Fruit fly (Drosophila melanogaster) whole organism, embryonic: ENCODE measurements around the gene bib.

Experiments
- Atf3 ChIP-seq: fragments of 200-800 bp; sonication (Bioruptor generic); optimal IDR thresholded peaks from 3 replicates; lab custom pipeline; 2016; ENCODE audit warnings: missing biosample characterization, missing genetic modification characterization
- Bteb2 ChIP-seq: fragments of 200-800 bp; sonication (Bioruptor generic); optimal IDR thresholded peaks from 2 replicates; lab custom pipeline; 2016; ENCODE audit warnings: missing biosample characterization, missing genetic modification characterization
- CG10274 ChIP-seq: fragments of 200-800 bp; sonication (Bioruptor generic); optimal IDR thresholded peaks from 3 replicates; lab custom pipeline; 2017; ENCODE audit warnings: missing biosample characterization, mild to moderate bottlenecking, missing genetic modification characterization
- CG10543 ChIP-seq: fragments of 200-800 bp; sonication (Bioruptor generic); optimal IDR thresholded peaks from 3 replicates; lab custom pipeline; 2017; ENCODE audit warnings: missing biosample characterization, mild to moderate bottlenecking, missing genetic modification characterization, moderate library complexity
- CG11456 ChIP-seq: fragments of 200-800 bp; sonication (Bioruptor generic); IDR thresholded peaks from 3 replicates; pipeline ENCODE4 v1.3.6; 2022; ENCODE audit warnings: missing biosample characterization, missing genetic modification characterization
- CG14441 ChIP-seq: fragments of 200-800 bp; sonication (Bioruptor generic); IDR thresholded peaks from 2 replicates; pipeline ENCODE4 v1.3.6; 2022; ENCODE audit warnings: missing biosample characterization, missing genetic modification characterization
- CG14710 ChIP-seq: fragments of 200-800 bp; sonication (Bioruptor generic); optimal IDR thresholded peaks from 3 replicates; lab custom pipeline; 2019; ENCODE audit warnings: missing biosample characterization, mild to moderate bottlenecking, missing genetic modification characterization, moderate library complexity
- CG15601 ChIP-seq: fragments of 200-800 bp; sonication (Bioruptor generic); optimal IDR thresholded peaks from 3 replicates; lab custom pipeline; 2019; ENCODE audit warnings: missing biosample characterization, mild to moderate bottlenecking, missing genetic modification characterization, moderate library complexity
- CG17328 ChIP-seq: fragments of 200-800 bp; sonication (Bioruptor generic); IDR thresholded peaks from 2 replicates; pipeline ENCODE4 v1.3.6; 2022; ENCODE audit warnings: missing biosample characterization, missing genetic modification characterization
- CG18262 ChIP-seq: fragments of 200-800 bp; optimal IDR thresholded peaks from 3 replicates; lab custom pipeline; 2019; ENCODE audit warnings: missing biosample characterization, mild to moderate bottlenecking, missing genetic modification characterization, moderate library complexity
- CG18764 ChIP-seq: fragments of 200-800 bp; sonication (Bioruptor generic); optimal IDR thresholded peaks from 3 replicates; lab custom pipeline; 2016; ENCODE audit warnings: missing biosample characterization, missing genetic modification characterization
- CG30020 ChIP-seq: fragments of 200-800 bp; optimal IDR thresholded peaks from 2 replicates; lab custom pipeline; 2019; ENCODE audit warnings: missing biosample characterization, mild to moderate bottlenecking, missing genetic modification characterization, moderate library complexity
- CG3065 ChIP-seq: fragments of 200-800 bp; sonication (Bioruptor generic); optimal IDR thresholded peaks from 2 replicates; lab custom pipeline; 2016; ENCODE audit warnings: missing biosample characterization, missing genetic modification characterization
- CG4707 ChIP-seq: fragments of 200-800 bp; sonication (Bioruptor generic); optimal IDR thresholded peaks from 2 replicates; lab custom pipeline; 2018; ENCODE audit warnings: missing biosample characterization, mild to moderate bottlenecking, missing genetic modification characterization, moderate library complexity
- CG4730 ChIP-seq: fragments of 200-800 bp; sonication (Bioruptor generic); IDR thresholded peaks from 2 replicates; pipeline ENCODE4 v1.3.6; 2022; ENCODE audit warnings: missing biosample characterization, missing genetic modification characterization
- CG4820 ChIP-seq: fragments of 200-800 bp; sonication (Bioruptor generic); optimal IDR thresholded peaks from 3 replicates; lab custom pipeline; 2016; ENCODE audit warnings: missing biosample characterization, missing genetic modification characterization
- CG4854 ChIP-seq: fragments of 200-800 bp; sonication (Bioruptor generic); optimal IDR thresholded peaks from 2 replicates; lab custom pipeline; 2016; ENCODE audit warnings: missing biosample characterization, missing genetic modification characterization, inconsistent platforms
- CG5245 ChIP-seq: fragments of 200-800 bp; sonication (Bioruptor generic); optimal IDR thresholded peaks from 3 replicates; lab custom pipeline; 2016; ENCODE audit warnings: missing biosample characterization, missing genetic modification characterization
- CG6654 ChIP-seq: fragments of 200-800 bp; sonication (Bioruptor generic); optimal IDR thresholded peaks from 2 replicates; lab custom pipeline; 2017; ENCODE audit warnings: missing biosample characterization, mild to moderate bottlenecking, missing genetic modification characterization
- CG6813 ChIP-seq: fragments of 200-800 bp; sonication (Bioruptor generic); optimal IDR thresholded peaks from 2 replicates; lab custom pipeline; 2017; ENCODE audit warnings: missing biosample characterization, missing genetic modification characterization, mild to moderate bottlenecking, moderate library complexity, missing genetic modification reagents
- CG8290 ChIP-seq, 3 experiments: fragments of 200-800 bp; sonication (Bioruptor generic); optimal IDR thresholded peaks; 2 replicates each; lab custom pipeline; 2016 to 2019; ENCODE audit warnings: missing biosample characterization in 3 of 3, missing genetic modification characterization in 3 of 3, mild to moderate bottlenecking in 2 of 3, moderate library complexity in 1 of 3
- CG9609 ChIP-seq: fragments of 200-800 bp; sonication (Bioruptor generic); optimal IDR thresholded peaks from 3 replicates; lab custom pipeline; 2016; ENCODE audit warnings: missing biosample characterization, missing genetic modification characterization
- CG9727 ChIP-seq: fragments of 200-800 bp; sonication (Bioruptor generic); optimal IDR thresholded peaks from 3 replicates; lab custom pipeline; 2017; ENCODE audit warnings: missing biosample characterization, mild to moderate bottlenecking, missing genetic modification characterization
- Eip74EF ChIP-seq, 2 experiments: fragments of 200-800 bp in 1 of 2; fragments of >200 bp in 1 of 2; sonication (Bioruptor generic) in 1 of 2; optimal IDR thresholded peaks; 2 replicates each; lab custom pipeline; 2017 to 2019; ENCODE audit warnings: missing biosample characterization in 2 of 2, missing genetic modification characterization in 2 of 2, mild to moderate bottlenecking in 1 of 2, moderate library complexity in 1 of 2
- HmgZ ChIP-seq: fragments of 200-800 bp; sonication (Bioruptor generic); optimal IDR thresholded peaks from 2 replicates; lab custom pipeline; 2018; ENCODE audit warnings: missing biosample characterization, mild to moderate bottlenecking, missing genetic modification characterization
- Hr78 ChIP-seq, 2 experiments: fragments of 200-800 bp in 1 of 2; fragments of >200 bp in 1 of 2; sonication (Bioruptor generic) in 1 of 2; optimal IDR thresholded peaks; 2 replicates each; lab custom pipeline; 2017 to 2019; ENCODE audit warnings: missing biosample characterization in 2 of 2, missing genetic modification characterization in 2 of 2, mild to moderate bottlenecking in 1 of 2, moderate library complexity in 1 of 2
- Nf-YB ChIP-seq: fragments of 200-800 bp; sonication (Bioruptor generic); optimal IDR thresholded peaks from 3 replicates; lab custom pipeline; 2019; ENCODE audit warnings: missing biosample characterization, mild to moderate bottlenecking, missing genetic modification characterization, moderate library complexity
- Opbp ChIP-seq: fragments of 200-800 bp; sonication (Bioruptor generic); IDR thresholded peaks from 3 replicates; pipeline ENCODE4 v1.3.6; 2022; ENCODE audit warnings: missing biosample characterization, missing genetic modification characterization; ENCODE audit not compliant: partially characterized antibody
- Taf1 ChIP-seq: fragments of 200-800 bp; sonication (Bioruptor generic); IDR thresholded peaks from 2 replicates; pipeline ENCODE4 v1.3.6; 2022; ENCODE audit warnings: missing biosample characterization, missing genetic modification characterization
- Vsx1 ChIP-seq: fragments of 200-800 bp; sonication (Bioruptor generic); optimal IDR thresholded peaks from 2 replicates; lab custom pipeline; 2017; ENCODE audit warnings: missing biosample characterization, mild to moderate bottlenecking, missing genetic modification characterization, missing genetic modification reagents
- YL-1 ChIP-seq: fragments of 200-800 bp; sonication (Bioruptor generic); optimal IDR thresholded peaks from 3 replicates; lab custom pipeline; 2017; ENCODE audit warnings: missing biosample characterization, mild to moderate bottlenecking, missing genetic modification characterization
- ato ChIP-seq: fragments of 200-800 bp; sonication (Bioruptor generic); IDR thresholded peaks from 2 replicates; pipeline ENCODE4 v1.3.6; 2022; ENCODE audit warnings: missing biosample characterization, missing genetic modification characterization; ENCODE audit not compliant: partially characterized antibody
- cad ChIP-seq: fragments of >200 bp; optimal IDR thresholded peaks from 2 replicates; lab custom pipeline; 2017; ENCODE audit warnings: missing biosample characterization, missing genetic modification characterization
- cato ChIP-seq: fragments of 200-800 bp; sonication (Bioruptor generic); optimal IDR thresholded peaks from 2 replicates; lab custom pipeline; 2016; ENCODE audit warnings: missing biosample characterization, missing genetic modification characterization, borderline replicate concordance
- crol ChIP-seq: fragments of 200-800 bp; sonication (Bioruptor generic); IDR thresholded peaks from 2 replicates; pipeline ENCODE4 v1.3.6; 2022; ENCODE audit warnings: missing biosample characterization, missing genetic modification characterization
- ems ChIP-seq: fragments of 200-800 bp; sonication (Bioruptor generic); optimal IDR thresholded peaks from 3 replicates; lab custom pipeline; 2016; ENCODE audit warnings: missing biosample characterization, missing genetic modification characterization
- fd102C ChIP-seq: fragments of 200-800 bp; sonication (Bioruptor generic); optimal IDR thresholded peaks from 2 replicates; lab custom pipeline; 2018; ENCODE audit warnings: missing biosample characterization, mild to moderate bottlenecking, missing genetic modification characterization, moderate library complexity
- gfzf ChIP-seq: fragments of 200-800 bp; sonication (Bioruptor generic); optimal IDR thresholded peaks from 2 replicates; lab custom pipeline; 2016; ENCODE audit warnings: missing biosample characterization, mild to moderate bottlenecking, missing genetic modification characterization, moderate library complexity
- jumu ChIP-seq: fragments of 200-800 bp; sonication (Bioruptor generic); optimal IDR thresholded peaks from 3 replicates; lab custom pipeline; 2016; ENCODE audit warnings: missing biosample characterization, missing genetic modification characterization
- odd ChIP-seq: fragments of 200-800 bp; sonication (Bioruptor generic); optimal IDR thresholded peaks from 2 replicates; lab custom pipeline; 2017; ENCODE audit warnings: missing biosample characterization, mild to moderate bottlenecking, missing genetic modification characterization
- otp ChIP-seq: fragments of 200-800 bp; sonication (Bioruptor generic); IDR thresholded peaks from 3 replicates; pipeline ENCODE4, ENCODE4 v1.3.6; 2022; ENCODE audit warnings: missing biosample characterization, missing genetic modification characterization
- shn ChIP-seq: fragments of 200-800 bp; sonication (Bioruptor generic); optimal IDR thresholded peaks from 3 replicates; lab custom pipeline; 2016; ENCODE audit warnings: missing biosample characterization, missing genetic modification characterization
- sim ChIP-seq: fragments of 200-800 bp; sonication (Bioruptor generic); IDR thresholded peaks from 2 replicates; pipeline ENCODE4 v1.3.6; 2022; ENCODE audit warnings: missing biosample characterization, missing genetic modification characterization
- sna ChIP-seq: fragments of 200-800 bp; sonication (Bioruptor generic); IDR thresholded peaks from 2 replicates; pipeline ENCODE4 v1.3.6; 2022; ENCODE audit warnings: missing biosample characterization, missing genetic modification characterization; ENCODE audit not compliant: partially characterized antibody
- tgo ChIP-seq: fragments of 200-800 bp; sonication (Bioruptor generic); IDR thresholded peaks from 3 replicates; pipeline ENCODE4 v1.3.6; 2022; ENCODE audit warnings: missing biosample characterization, missing genetic modification characterization
- tll ChIP-seq, 2 experiments: fragments of 200-800 bp in 1 of 2; fragments of >200 bp in 1 of 2; sonication (Bioruptor generic) in 1 of 2; optimal IDR thresholded peaks; 2 replicates each; lab custom pipeline; 2017 to 2019; ENCODE audit warnings: missing biosample characterization in 2 of 2, missing genetic modification characterization in 2 of 2, mild to moderate bottlenecking in 1 of 2, moderate library complexity in 1 of 2
- z ChIP-seq: fragments of 200-800 bp; sonication (Bioruptor generic); IDR thresholded peaks from 3 replicates; pipeline ENCODE4 v1.3.6; 2022; ENCODE audit warnings: missing biosample characterization, missing genetic modification characterization
- zen ChIP-seq: fragments of 200-800 bp; sonication (Bioruptor generic); optimal IDR thresholded peaks from 3 replicates; lab custom pipeline; 2018; ENCODE audit warnings: missing biosample characterization, mild to moderate bottlenecking, missing genetic modification characterization, moderate library complexity

bib gene

DNA sequence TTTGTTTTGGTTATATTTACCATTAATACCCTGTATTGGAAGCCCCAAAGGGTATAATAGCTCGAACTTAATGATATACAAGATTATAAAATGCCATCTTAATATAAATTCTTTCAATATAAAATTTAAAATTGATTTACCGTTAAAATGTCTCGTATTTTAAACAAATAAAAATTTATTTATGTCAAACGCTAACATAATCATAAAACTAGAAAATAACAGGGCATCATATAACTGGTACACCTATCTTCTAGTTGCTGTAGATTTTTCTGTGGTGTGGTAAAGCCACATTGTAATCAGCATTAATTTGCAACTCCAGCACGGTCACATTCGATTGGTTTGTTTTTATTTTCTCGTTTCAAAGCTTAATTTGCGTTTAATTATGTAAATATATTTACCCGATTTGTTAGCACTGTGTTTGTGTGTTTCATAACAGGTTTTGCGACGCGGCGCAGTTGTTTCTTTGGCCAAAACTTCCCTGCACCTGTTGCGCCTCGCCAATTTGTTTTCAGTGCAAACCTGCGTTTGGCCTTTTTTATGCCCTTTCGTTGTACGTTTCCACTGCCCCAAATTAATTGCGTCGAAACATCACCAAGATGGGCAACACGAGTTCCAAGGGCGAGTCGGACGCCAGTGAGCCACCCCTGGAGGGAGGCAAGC lies 27.3 kb upstream of the bib start, which contains the start of the genes CG4658 and CG5846 (continued):
- peak; percentile 84 for TF ChIP-seq fd102C
- peak in 1 of 2 experiments; percentile 93 for TF ChIP-seq Eip74EF (GFP tag; optimal IDR thresholded peaks at IDR 0.05; lab: Kevin White, UChicago)
- TF ChIP-seq Taf1 (GFP tag; lab: Robert Waterston, UW) = peak; percentile 85
- TF ChIP-seq jumu (GFP tag; lab: Kevin White, UChicago) = peak; percentile 57
- peak; percentile 79 for TF ChIP-seq shn
- TF ChIP-seq ems (GFP tag; lab: Kevin White, UChicago) = peak; percentile 80
- peak; percentile 45 for TF ChIP-seq CG6654 (GFP tag; lab: Kevin White, UChicago)
- TF ChIP-seq CG4730 = peak; percentile 92
- TF ChIP-seq HmgZ (tag; lab: Kevin White, UChicago) = peak; percentile 94
- TF ChIP-seq gfzf (GFP tag; lab: Kevin White, UChicago) = peak; percentile 81
- TF ChIP-seq CG10543 = peak; percentile 74
- peak; percentile 89 for TF ChIP-seq odd (GFP tag; lab: Kevin White, UChicago)
- TF ChIP-seq tll (GFP tag; optimal IDR thresholded peaks at IDR 0.05; lab: Kevin White, UChicago) = peak in 1 of 2 experiments; percentile 54
- peak; percentile 91 for TF ChIP-seq YL-1 (GFP tag; lab: Kevin White, UChicago)
- peak; percentile 64 for TF ChIP-seq CG4707 (GFP tag; lab: Kevin White, UChicago)
- TF ChIP-seq Atf3 = peak; percentile 68
- peak; percentile 89 for TF ChIP-seq CG8290 (GFP tag; optimal IDR thresholded peaks at IDR 0.05; lab: Kevin White, UChicago)
- TF ChIP-seq CG8290 (tag; optimal IDR thresholded peaks at IDR 0.05; lab: Kevin White, UChicago) = no peak
- peak; percentile 91 for TF ChIP-seq CG15601
- TF ChIP-seq CG30020 (tag; lab: Kevin White, UChicago) = peak; percentile 78
- TF ChIP-seq CG14710 = peak; percentile 96
- TF ChIP-seq Nf-YB = peak; percentile 83
- peak; percentile 79 for TF ChIP-seq CG6813 (GFP tag; lab: Kevin White, UChicago)
- TF ChIP-seq CG14441 (GFP tag; lab: Robert Waterston, UW) = peak; percentile 94
- no peak for TF ChIP-seq sna (GFP tag; lab: Robert Waterston, UW)
- no peak for TF ChIP-seq Opbp (GFP tag; lab: Robert Waterston, UW)
- peak in 1 of 2 experiments; percentile 79 for TF ChIP-seq Hr78 (GFP tag; optimal IDR thresholded peaks at IDR 0.05; lab: Kevin White, UChicago)
- no peak for TF ChIP-seq ato (GFP tag; lab: Robert Waterston, UW)
- TF ChIP-seq tgo (GFP tag; lab: Robert Waterston, UW) = peak; percentile 98
- peak; percentile 97 for TF ChIP-seq CG18262 (tag; lab: Kevin White, UChicago)
- peak; percentile 93 for TF ChIP-seq CG18764 (GFP tag; lab: Kevin White, UChicago)
- TF ChIP-seq cato (GFP tag; lab: Kevin White, UChicago) = peak; percentile 91
- peak; percentile 82 for TF ChIP-seq CG11456
- peak; percentile 83 for TF ChIP-seq Vsx1 (GFP tag; lab: Kevin White, UChicago)
- TF ChIP-seq otp = peak; percentile 88
- TF ChIP-seq CG17328 (GFP tag; lab: Robert Waterston, UW) = peak; percentile 94
- TF ChIP-seq zen (tag; lab: Kevin White, UChicago) = peak; percentile 96
- no peak for TF ChIP-seq cad (GFP tag; lab: Kevin White, UChicago)
- peak; percentile 44 for TF ChIP-seq CG10274
- TF ChIP-seq CG4854 (GFP tag; lab: Kevin White, UChicago) = peak; percentile 75
- TF ChIP-seq z (GFP tag; lab: Robert Waterston, UW) = peak; percentile 56; the same call in 1 of the 3 replicates
- peak; percentile 90 for TF ChIP-seq CG4820
- TF ChIP-seq CG3065 (GFP tag; lab: Kevin White, UChicago) = peak; percentile 89
- peak; percentile 93 for TF ChIP-seq sim
- TF ChIP-seq CG9609 (GFP tag; lab: Kevin White, UChicago) = peak; percentile 64
- peak; percentile 39; the same call in 1 of the 2 replicates for TF ChIP-seq crol (GFP tag; lab: Robert Waterston, UW)
- peak; percentile 95 for TF ChIP-seq CG9727
- TF ChIP-seq CG5245 (GFP tag; lab: Kevin White, UChicago) = peak; percentile 86
- TF ChIP-seq Bteb2 (GFP tag; lab: Kevin White, UChicago) = peak; percentile 94
